Worm (Caenorhabditis elegans) whole organism, L4 larva: ENCODE data around the gene F56B6.6.

Experiments
- ceh-20 ChIP-seq: fragments of 200-800 bp; sonication (Bioruptor generic); IDR thresholded peaks from 2 replicates; pipeline ENCODE4 v1.3.6; 2022; ENCODE audit warnings: missing genetic modification reagents, missing genetic modification characterization, missing compliant biosample characterization
- ceh-82 ChIP-seq: sonication (generic microtip); optimal IDR thresholded peaks from 2 replicates; lab custom pipeline; 2017; ENCODE audit warnings: missing biosample characterization, missing genetic modification characterization
- daf-12 ChIP-seq: fragments of 150-350 bp; optimal IDR thresholded peaks from 2 replicates; lab custom pipeline; 2014; ENCODE audit warnings: missing biosample characterization, missing genetic modification reagents, missing genetic modification characterization
- hlh-11 ChIP-seq: fragments of 200-800 bp; sonication (Bioruptor generic); optimal IDR thresholded peaks from 2 replicates; lab custom pipeline; 2018; ENCODE audit warnings: mild to moderate bottlenecking, missing genetic modification characterization, missing compliant biosample characterization
- lin-15B ChIP-seq: fragments of 150-350 bp; sonication (generic microtip); optimal IDR thresholded peaks from 3 replicates; lab custom pipeline; 2014; ENCODE audit warnings: missing biosample characterization, missing genetic modification characterization
- mes-2 ChIP-seq: sonication (generic microtip); optimal IDR thresholded peaks from 2 replicates; lab custom pipeline; 2016; ENCODE audit warnings: missing genotype, mild to moderate bottlenecking, missing genetic modification characterization, missing compliant biosample characterization; ENCODE audit not compliant: poor library complexity, severe bottlenecking
- nhr-11 ChIP-seq: fragments of 150-350 bp; optimal IDR thresholded peaks from 2 replicates; lab custom pipeline; 2014; ENCODE audit warnings: missing biosample characterization, missing genetic modification characterization
- nhr-111 ChIP-seq: fragments of 200-800 bp; sonication (Bioruptor generic); optimal IDR thresholded peaks from 2 replicates; lab custom pipeline; 2018; ENCODE audit warnings: mild to moderate bottlenecking, missing genetic modification characterization, missing compliant biosample characterization
- pha-4 ChIP-seq, 2 experiments: fragments of 150-350 bp in 1 of 2; fragments of 200-800 bp in 1 of 2; sonication (Bioruptor generic) in 1 of 2; IDR thresholded peaks in 1 of 2; optimal IDR thresholded peaks in 1 of 2; 2 replicates each; pipeline versions ENCODE4 v1.3.6 to Lab custom; 2014 to 2022; ENCODE audit warnings: missing genetic modification characterization in 2 of 2, missing genetic modification reagents in 2 of 2, missing biosample characterization in 1 of 2, missing compliant biosample characterization in 1 of 2
- unc-39 ChIP-seq: sonication (generic microtip); optimal IDR thresholded peaks from 2 replicates; lab custom pipeline; 2017; ENCODE audit warnings: missing biosample characterization, missing genetic modification characterization
- unc-62 ChIP-seq, 3 experiments: fragments of 150-350 bp in 1 of 3; sonication (generic microtip); optimal IDR thresholded peaks in 2 of 3; peaks in 1 of 3; 1 replicate in 1 of 3; 2 replicates in 2 of 3; lab custom pipeline; 2014 to 2017; ENCODE audit warnings: missing biosample characterization in 3 of 3, missing genetic modification characterization in 3 of 3, missing genetic modification reagents in 3 of 3, missing genotype in 1 of 3
- vab-7 ChIP-seq: fragments of 200-800 bp; sonication (Bioruptor generic); IDR thresholded peaks from 2 replicates; pipeline ENCODE4 v1.3.6; 2022; ENCODE audit warnings: missing genetic modification reagents, missing genetic modification characterization, missing compliant biosample characterization
- zag-1 ChIP-seq: fragments of 150-350 bp; optimal IDR thresholded peaks from 2 replicates; lab custom pipeline; 2014; ENCODE audit warnings: missing biosample characterization, missing genetic modification characterization

DNA sequence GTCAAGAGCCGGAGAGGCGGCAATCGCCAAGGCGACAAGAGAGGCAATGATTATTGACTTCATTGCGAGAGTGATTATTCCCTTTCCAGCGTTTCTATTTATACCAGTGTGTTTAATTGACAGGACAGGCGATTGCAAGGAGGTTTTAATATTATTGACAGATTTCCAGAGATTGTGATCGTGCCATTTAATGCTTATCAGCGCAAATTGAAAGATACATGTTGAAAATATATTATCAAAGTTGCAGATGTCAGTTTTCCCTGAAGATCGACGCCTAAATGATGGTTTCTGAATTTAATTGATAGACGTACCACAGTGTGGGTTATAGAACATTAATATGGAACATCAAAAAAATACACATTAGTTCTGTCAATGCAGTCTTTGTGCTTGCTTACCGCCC is 31.1 kb upstream of the F56B6.6 start, which contains the start of gene vit-4:
- TF ChIP-seq pha-4 (GFP tag; IDR thresholded peaks at IDR 0.05; lab: Robert Waterston, UW) (no peak), pha-4 (tag; optimal IDR thresholded peaks at IDR 0.05; lab: Kevin White, UChicago) (no peak), lin-15B (tag; lab: Kevin White, UChicago) (no peak), nhr-111 (GFP tag; lab: Kevin White, UChicago) (no peak), daf-12 (tag; lab: Kevin White, UChicago) (no peak), vab-7 (GFP tag; lab: Robert Waterston, UW) (no peak), unc-39 (tag; lab: Kevin White, UChicago) (no peak), ceh-82 (tag; lab: Kevin White, UChicago) (no peak), nhr-11 (tag; lab: Kevin White, UChicago) (no peak), unc-62 (GFP tag; optimal IDR thresholded peaks at IDR 0.05 in 1 of 2; lab: Kevin White, UChicago) (no peak), unc-62 (tag; optimal IDR thresholded peaks at IDR 0.05; lab: Kevin White, UChicago) (no peak), ceh-20 (no peak), zag-1 (tag; lab: Kevin White, UChicago) (no peak), mes-2 (tag; lab: Kevin White, UChicago) (no peak), hlh-11 (no peak)
